Worm (Caenorhabditis elegans): Measurements from ENCODE around the gene idpa-2.

idpa-2 gene

DNA sequence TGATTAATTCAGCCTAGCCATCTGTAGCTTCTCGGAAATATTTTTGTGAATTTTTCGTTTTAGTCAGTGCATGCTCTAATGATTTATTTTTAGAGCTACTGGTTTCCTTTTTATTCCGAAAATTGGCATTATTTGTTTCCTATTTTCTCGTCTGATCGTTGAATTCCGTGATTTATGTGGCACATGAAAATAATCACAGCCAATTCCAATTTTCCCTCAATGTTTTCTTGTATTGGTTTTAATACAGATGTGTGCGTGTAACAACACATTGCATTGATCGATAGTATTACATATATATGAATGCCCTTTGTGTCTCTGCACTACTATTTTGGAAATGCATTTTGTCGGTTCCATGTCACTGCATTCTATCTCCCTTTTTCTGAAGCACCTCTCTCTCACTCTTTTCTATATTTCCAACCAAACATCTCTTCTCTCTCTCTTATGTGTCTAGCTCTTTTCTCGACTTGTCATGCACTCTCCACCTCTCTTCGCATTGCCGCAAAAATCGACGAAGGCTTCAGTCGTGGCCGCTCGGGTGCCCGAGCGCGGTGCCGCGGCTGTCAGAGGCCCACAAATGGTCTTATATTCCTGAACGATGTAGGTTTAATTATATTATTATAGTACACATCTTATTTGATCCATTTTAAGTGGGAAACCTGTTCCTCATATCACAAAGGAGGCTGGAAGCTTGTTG, 8.2 kb downstream of the idpa-2 start:
- TF ChIP-seq nfya-1 (tag; optimal IDR thresholded peaks at IDR 0.05) (peak; percentile 31), ceh-18 (tag; optimal IDR thresholded peaks at IDR 0.05) (peak; percentile 65), ref-2 (tag; optimal IDR thresholded peaks at IDR 0.05) (peak; percentile 33), che-1 (tag; optimal IDR thresholded peaks at IDR 0.05) (no peak), unc-42 (tag; optimal IDR thresholded peaks at IDR 0.05) (peak; percentile 7)

ce11 chrII:8783451-8783967, 9.0 kb downstream of the idpa-2 start, which contains the start of gene sgn-1:
sgn-1 (minus strand) TSS chrII:8783670.
- TF ChIP-seq npax-4 (tag; optimal IDR thresholded peaks at IDR 0.05) = no peak
- TF ChIP-seq ceh-48 (tag; optimal IDR thresholded peaks at IDR 0.05) = no peak
- TF ChIP-seq ceh-22 (tag; optimal IDR thresholded peaks at IDR 0.05) = no peak
- no peak for TF ChIP-seq mec-3 (tag; optimal IDR thresholded peaks at IDR 0.05; ENCODE audit: borderline replicate concordance)
- no peak for TF ChIP-seq pax-1 (tag; optimal IDR thresholded peaks at IDR 0.05)
- TF ChIP-seq ets-4 (tag; optimal IDR thresholded peaks at IDR 0.05) = no peak
- no peak for TF ChIP-seq sox-4 (tag; optimal IDR thresholded peaks at IDR 0.05)
- no peak for TF ChIP-seq syd-9 (tag; optimal IDR thresholded peaks at IDR 0.05)
- peak; percentile 93 for TF ChIP-seq unc-55 (GFP tag; optimal IDR thresholded peaks at IDR 0.05)
- TF ChIP-seq nhr-11 (tag; optimal IDR thresholded peaks at IDR 0.05) = no peak
- no peak for TF ChIP-seq sox-2 (GFP tag; IDR thresholded peaks at IDR 0.05)
- no peak for TF ChIP-seq T23F11.4 (GFP tag; optimal IDR thresholded peaks at IDR 0.05)
- TF ChIP-seq pros-1 (tag; optimal IDR thresholded peaks at IDR 0.05) = no peak
- no peak for TF ChIP-seq ceh-45 (GFP tag; IDR thresholded peaks at IDR 0.05)
- no peak for TF ChIP-seq Y22D7AL.16 (tag; optimal IDR thresholded peaks at IDR 0.05)
- TF ChIP-seq unc-3 (GFP tag; conservative IDR thresholded peaks at IDR 0.05) = no peak
- no peak for TF ChIP-seq unc-3 (tag; optimal IDR thresholded peaks at IDR 0.05)
- TF ChIP-seq ceh-30 (tag; optimal IDR thresholded peaks at IDR 0.05) = no peak
- no peak for TF ChIP-seq hlh-6 (tag; optimal IDR thresholded peaks at IDR 0.05)
- TF ChIP-seq ceh-18 (tag; optimal IDR thresholded peaks at IDR 0.05) = peak; percentile 51
- no peak for TF ChIP-seq pat-9 (tag; optimal IDR thresholded peaks at IDR 0.05)
- TF ChIP-seq rnt-1 (tag; optimal IDR thresholded peaks at IDR 0.05) = peak; percentile 37
- TF ChIP-seq dve-1 (tag; optimal IDR thresholded peaks at IDR 0.05) = no peak
- no peak for TF ChIP-seq hlh-30 (tag; optimal IDR thresholded peaks at IDR 0.05; ENCODE audit: insufficient read depth)
- no peak for TF ChIP-seq unc-86 (tag; optimal IDR thresholded peaks at IDR 0.05)
- no peak for TF ChIP-seq madf-2 (tag; optimal IDR thresholded peaks at IDR 0.05)

DNA sequence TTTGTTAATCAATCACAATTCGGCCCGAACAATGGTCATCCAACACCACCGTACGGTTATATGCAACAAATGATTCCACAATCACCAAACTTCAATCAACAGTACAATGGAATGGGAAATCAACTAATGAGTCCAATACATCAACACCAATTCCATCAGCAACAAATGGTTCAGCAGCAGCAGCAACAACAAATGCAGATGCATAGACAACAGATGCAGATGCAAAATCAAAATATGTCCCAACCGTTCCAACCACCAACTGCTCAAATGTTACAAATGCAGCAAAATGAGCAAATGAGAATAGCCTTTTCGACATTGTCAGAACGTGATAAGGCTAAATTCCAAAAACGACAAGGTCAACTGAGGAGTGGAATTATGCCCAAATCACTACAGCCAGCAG, 16.0 kb downstream of the idpa-2 start:
- TF ChIP-seq tbx-7 (tag; optimal IDR thresholded peaks at IDR 0.05) (no peak), ceh-34 (tag; optimal IDR thresholded peaks at IDR 0.05) (no peak), C38D4.7 (GFP tag; optimal IDR thresholded peaks at IDR 0.05) (no peak), pag-3 (tag; optimal IDR thresholded peaks at IDR 0.05; ENCODE audit: borderline replicate concordance) (no peak), hlh-13 (GFP tag; optimal IDR thresholded peaks at IDR 0.05) (no peak), zip-5 (tag; optimal IDR thresholded peaks at IDR 0.05) (no peak), pros-1 (tag; optimal IDR thresholded peaks at IDR 0.05) (no peak), tbx-2 (tag; optimal IDR thresholded peaks at IDR 0.05) (no peak), rnt-1 (tag; optimal IDR thresholded peaks at IDR 0.05) (no peak), sox-2 (GFP tag; IDR thresholded peaks at IDR 0.05) (no peak), ref-2 (tag; optimal IDR thresholded peaks at IDR 0.05) (no peak)

ce11 chrII:8770675-8771074, 21.9 kb downstream of the idpa-2 start, which contains the start of gene let-19:
let-19 (plus strand) TSS chrII:8770975.
- no peak for TF ChIP-seq T23F11.4 (GFP tag; optimal IDR thresholded peaks at IDR 0.05)
- no peak for TF ChIP-seq unc-42 (tag; optimal IDR thresholded peaks at IDR 0.05)
- no peak for TF ChIP-seq ahr-1 (tag; optimal IDR thresholded peaks at IDR 0.05)
- no peak for TF ChIP-seq K02D7.2 (tag; optimal IDR thresholded peaks at IDR 0.05)
- TF ChIP-seq pag-3 (tag; optimal IDR thresholded peaks at IDR 0.05; ENCODE audit: borderline replicate concordance) = no peak
- no peak for TF ChIP-seq ets-4 (tag; optimal IDR thresholded peaks at IDR 0.05)
- TF ChIP-seq fkh-6 (tag; optimal IDR thresholded peaks at IDR 0.05) = no peak
- no peak for TF ChIP-seq pha-2 (tag; optimal IDR thresholded peaks at IDR 0.05)
- no peak for TF ChIP-seq hlh-30 (tag; optimal IDR thresholded peaks at IDR 0.05; ENCODE audit: insufficient read depth)
- no peak for TF ChIP-seq sox-2 (GFP tag; IDR thresholded peaks at IDR 0.05)
- TF ChIP-seq ztf-16 (tag; optimal IDR thresholded peaks at IDR 0.05) = no peak
- no peak for TF ChIP-seq ceh-24 (tag; optimal IDR thresholded peaks at IDR 0.05)
- TF ChIP-seq ceh-45 (GFP tag; IDR thresholded peaks at IDR 0.05) = no peak

All from whole organism, late embryonic.